Fruit fly (Drosophila melanogaster) whole organism, embryonic: ENCODE results near the gene Hn.

Experiments used
- CG11456 ChIP-seq: fragments of 200-800 bp; sonication (Bioruptor generic); IDR thresholded peaks from 3 replicates; pipeline ENCODE4 v1.3.6; 2022; ENCODE audit warnings: missing biosample characterization, missing genetic modification characterization
- CG13894 ChIP-seq: fragments of 200-800 bp; sonication (Bioruptor generic); optimal IDR thresholded peaks from 3 replicates; lab custom pipeline; 2018; ENCODE audit warnings: missing biosample characterization, mild to moderate bottlenecking, missing genetic modification characterization, moderate library complexity
- CG15011 ChIP-seq: fragments of 200-800 bp; sonication (Bioruptor generic); optimal IDR thresholded peaks from 3 replicates; lab custom pipeline; 2018; ENCODE audit warnings: missing biosample characterization, mild to moderate bottlenecking, missing genetic modification characterization
- CG1529 ChIP-seq: fragments of 200-800 bp; sonication (Bioruptor generic); optimal IDR thresholded peaks from 3 replicates; lab custom pipeline; 2018; ENCODE audit warnings: missing biosample characterization, missing genetic modification characterization
- CG17802 ChIP-seq: fragments of 200-800 bp; sonication (Bioruptor generic); optimal IDR thresholded peaks from 2 replicates; lab custom pipeline; 2018; ENCODE audit warnings: missing biosample characterization, mild to moderate bottlenecking, missing genetic modification characterization, moderate library complexity
- CG2129 ChIP-seq: fragments of 200-800 bp; sonication (Bioruptor generic); IDR thresholded peaks from 2 replicates; pipeline ENCODE4 v1.3.6; 2022; ENCODE audit warnings: missing biosample characterization, missing genetic modification characterization; ENCODE audit not compliant: partially characterized antibody
- CG32532 ChIP-seq: fragments of 200-800 bp; sonication (Bioruptor generic); IDR thresholded peaks from 2 replicates; pipeline ENCODE4 v1.3.6; 2022; ENCODE audit warnings: missing biosample characterization, missing genetic modification characterization
- CG34376 ChIP-seq: fragments of 200-800 bp; sonication (Bioruptor generic); optimal IDR thresholded peaks from 2 replicates; lab custom pipeline; 2018; ENCODE audit warnings: missing biosample characterization, mild to moderate bottlenecking, missing genetic modification characterization
- CG4328 ChIP-seq: fragments of 200-800 bp; sonication (Bioruptor generic); optimal IDR thresholded peaks from 3 replicates; lab custom pipeline; 2017; ENCODE audit warnings: missing biosample characterization, missing genetic modification reagents, missing genetic modification characterization
- CG4424 ChIP-seq: fragments of 200-800 bp; sonication (Bioruptor generic); optimal IDR thresholded peaks from 3 replicates; lab custom pipeline; 2016; ENCODE audit warnings: missing biosample characterization, missing genetic modification characterization
- CG6791 ChIP-seq: fragments of 200-800 bp; sonication (Bioruptor generic); IDR thresholded peaks from 3 replicates; pipeline ENCODE4 v1.3.6; 2022; ENCODE audit warnings: missing biosample characterization, missing genetic modification characterization; ENCODE audit not compliant: partially characterized antibody
- CG8089 ChIP-seq: fragments of 200-800 bp; sonication (Bioruptor generic); optimal IDR thresholded peaks from 3 replicates; lab custom pipeline; 2016; ENCODE audit warnings: missing biosample characterization, missing genetic modification characterization
- Deaf1 ChIP-seq: fragments of 200-800 bp; optimal IDR thresholded peaks from 3 replicates; lab custom pipeline; 2019; ENCODE audit warnings: missing biosample characterization, mild to moderate bottlenecking, missing genetic modification characterization, moderate library complexity
- Doc2 ChIP-seq: fragments of 200-800 bp; sonication (Bioruptor generic); IDR thresholded peaks from 2 replicates; pipeline ENCODE4 v1.3.6; 2022; ENCODE audit warnings: missing biosample characterization, missing genetic modification characterization
- Ets65A ChIP-seq: fragments of 200-800 bp; sonication (Bioruptor generic); peaks from one replicate; lab custom pipeline; 2016; ENCODE audit warnings: missing biosample characterization, missing genetic modification characterization
- Hr51 ChIP-seq, 2 experiments: fragments of 200-800 bp; sonication (Bioruptor generic); optimal IDR thresholded peaks; 2 replicates in 1 of 2; 3 replicates in 1 of 2; lab custom pipeline; 2016 to 2018; ENCODE audit warnings: missing biosample characterization in 2 of 2, missing genetic modification characterization in 2 of 2, mild to moderate bottlenecking in 1 of 2, moderate library complexity in 1 of 2
- Kr ChIP-seq: fragments of 200-800 bp; sonication (Bioruptor generic); optimal IDR thresholded peaks from 2 replicates; lab custom pipeline; 2017; ENCODE audit warnings: missing biosample characterization, mild to moderate bottlenecking, missing genetic modification characterization
- MBD-R2 ChIP-seq: fragments of 200-800 bp; sonication (Bioruptor generic); IDR thresholded peaks from 2 replicates; pipeline ENCODE4 v1.3.6; 2022; ENCODE audit warnings: missing biosample characterization, missing genetic modification characterization
- Mad ChIP-seq: fragments of 200-800 bp; sonication (Bioruptor generic); optimal IDR thresholded peaks from 2 replicates; lab custom pipeline; 2016; ENCODE audit warnings: missing biosample characterization, missing genetic modification characterization
- br ChIP-seq: fragments of >200 bp; optimal IDR thresholded peaks from 2 replicates; lab custom pipeline; 2017
- caup ChIP-seq: fragments of 200-800 bp; sonication (Bioruptor generic); optimal IDR thresholded peaks from 3 replicates; lab custom pipeline; 2017; ENCODE audit warnings: missing biosample characterization, mild to moderate bottlenecking, missing genetic modification characterization, moderate library complexity; ENCODE audit not compliant: severe bottlenecking
- chif ChIP-seq, 2 experiments: fragments of 200-800 bp; sonication (Bioruptor generic); optimal IDR thresholded peaks; 3 replicates each; lab custom pipeline; 2016; ENCODE audit warnings: missing biosample characterization in 2 of 2, missing genetic modification characterization in 2 of 2
- chinmo ChIP-seq: fragments of 200-800 bp; sonication (Bioruptor generic); IDR thresholded peaks from 4 replicates; pipeline ENCODE4 v1.3.6; 2022; ENCODE audit warnings: missing biosample characterization, missing genetic modification characterization; ENCODE audit not compliant: partially characterized antibody
- ewg ChIP-seq: fragments of 200-800 bp; sonication (Bioruptor generic); optimal IDR thresholded peaks from 3 replicates; lab custom pipeline; 2017; ENCODE audit warnings: mild to moderate bottlenecking, missing biosample characterization, missing genetic modification reagents, missing genetic modification characterization
- gcm2 ChIP-seq: fragments of 200-800 bp; sonication (Bioruptor generic); optimal IDR thresholded peaks from 2 replicates; lab custom pipeline; 2016; ENCODE audit warnings: missing biosample characterization, missing genetic modification characterization
- gsb-n ChIP-seq: fragments of 200-800 bp; sonication (Bioruptor generic); optimal IDR thresholded peaks from 3 replicates; lab custom pipeline; 2018; ENCODE audit warnings: missing biosample characterization, mild to moderate bottlenecking, missing genetic modification characterization
- insv ChIP-seq, 2 experiments: fragments of 200-800 bp; sonication (Bioruptor generic); optimal IDR thresholded peaks; 3 replicates each; lab custom pipeline; 2016 to 2018; ENCODE audit warnings: missing biosample characterization in 2 of 2, missing genetic modification characterization in 2 of 2
- jing ChIP-seq: fragments of 200-800 bp; sonication (Bioruptor generic); optimal IDR thresholded peaks from 2 replicates; lab custom pipeline; 2018; ENCODE audit warnings: missing biosample characterization, mild to moderate bottlenecking, missing genetic modification characterization
- kah ChIP-seq: fragments of 200-800 bp; sonication (Bioruptor generic); optimal IDR thresholded peaks from 2 replicates; lab custom pipeline; 2018; ENCODE audit warnings: missing biosample characterization, mild to moderate bottlenecking, missing genetic modification characterization
- kni ChIP-seq: fragments of 200-800 bp; sonication (Bioruptor generic); optimal IDR thresholded peaks from 3 replicates; lab custom pipeline; 2017; ENCODE audit warnings: mild to moderate bottlenecking, missing biosample characterization, missing genetic modification reagents, missing genetic modification characterization
- knrl ChIP-seq: fragments of 200-800 bp; sonication (Bioruptor generic); IDR thresholded peaks from 3 replicates; pipeline ENCODE4 v1.3.6; 2022; ENCODE audit warnings: missing biosample characterization, missing genetic modification characterization; ENCODE audit not compliant: partially characterized antibody
- nerfin-1 ChIP-seq: fragments of 200-800 bp; sonication (Bioruptor generic); optimal IDR thresholded peaks from 3 replicates; lab custom pipeline; 2019; ENCODE audit warnings: missing biosample characterization, mild to moderate bottlenecking, missing genetic modification characterization, moderate library complexity
- oc ChIP-seq: fragments of 200-800 bp; sonication (Bioruptor generic); optimal IDR thresholded peaks from 2 replicates; lab custom pipeline; 2018; ENCODE audit warnings: missing biosample characterization, mild to moderate bottlenecking, missing genetic modification characterization, moderate library complexity
- pfk ChIP-seq: fragments of 200-800 bp; sonication (Bioruptor generic); optimal IDR thresholded peaks from 2 replicates; lab custom pipeline; 2018; ENCODE audit warnings: missing biosample characterization, mild to moderate bottlenecking, missing genetic modification characterization, moderate library complexity
- pnt ChIP-seq: fragments of 200-800 bp; sonication (Bioruptor generic); optimal IDR thresholded peaks from 3 replicates; lab custom pipeline; 2016; ENCODE audit warnings: missing biosample characterization, missing genetic modification characterization
- pros ChIP-seq: fragments of 200-800 bp; sonication (Bioruptor generic); optimal IDR thresholded peaks from 3 replicates; lab custom pipeline; 2019; ENCODE audit warnings: missing biosample characterization, mild to moderate bottlenecking, missing genetic modification characterization, moderate library complexity
- pzg ChIP-seq: fragments of 200-800 bp; sonication (Bioruptor generic); optimal IDR thresholded peaks from 3 replicates; lab custom pipeline; 2018; ENCODE audit warnings: missing biosample characterization, mild to moderate bottlenecking, missing genetic modification characterization, moderate library complexity
- sc ChIP-seq, 3 experiments: fragments of >200 bp in 2 of 3; fragments of 200-800 bp in 1 of 3; sonication (Bioruptor generic) in 1 of 3; optimal IDR thresholded peaks; 2 replicates in 2 of 3; 3 replicates in 1 of 3; lab custom pipeline; 2017; ENCODE audit warnings: mild to moderate bottlenecking in 1 of 3, missing biosample characterization in 1 of 3, missing genetic modification characterization in 1 of 3, missing genetic modification reagents in 1 of 3
- scrt ChIP-seq: fragments of 200-800 bp; sonication (Bioruptor generic); optimal IDR thresholded peaks from 2 replicates; lab custom pipeline; 2018; ENCODE audit warnings: missing biosample characterization, mild to moderate bottlenecking, missing genetic modification characterization, moderate library complexity
- sd ChIP-seq: fragments of 200-800 bp; sonication (Bioruptor generic); optimal IDR thresholded peaks from 3 replicates; lab custom pipeline; 2018; ENCODE audit warnings: missing biosample characterization, mild to moderate bottlenecking, missing genetic modification characterization, moderate library complexity
- seq ChIP-seq: fragments of 200-800 bp; sonication (Bioruptor generic); IDR thresholded peaks from 2 replicates; pipeline ENCODE4 v1.3.6; 2022; ENCODE audit warnings: missing biosample characterization, missing genetic modification characterization
- slbo ChIP-seq: fragments of 200-800 bp; sonication (Bioruptor generic); IDR thresholded peaks from 2 replicates; pipeline ENCODE4 v1.3.6; 2022; ENCODE audit warnings: missing biosample characterization, missing genetic modification characterization
- tgo ChIP-seq: fragments of 200-800 bp; sonication (Bioruptor generic); IDR thresholded peaks from 3 replicates; pipeline ENCODE4 v1.3.6; 2022; ENCODE audit warnings: missing biosample characterization, missing genetic modification characterization
- tll ChIP-seq, 2 experiments: fragments of 200-800 bp in 1 of 2; fragments of >200 bp in 1 of 2; sonication (Bioruptor generic) in 1 of 2; optimal IDR thresholded peaks; 2 replicates each; lab custom pipeline; 2017 to 2019; ENCODE audit warnings: missing biosample characterization in 2 of 2, missing genetic modification characterization in 2 of 2, mild to moderate bottlenecking in 1 of 2, moderate library complexity in 1 of 2

The Hn gene

dm6 chr3L:7713378-7713777 lies 46.9 kb upstream of the Hn start (continued):
- TF ChIP-seq Doc2 (GFP tag; lab: Robert Waterston, UW): no peak
- TF ChIP-seq MBD-R2: 0 out of 2 replicates have a peak, but pooled peaks have one; percentile 9
- 0 out of 4 replicates have a peak, but pooled peaks have one; percentile 33 for TF ChIP-seq chinmo (GFP tag; lab: Robert Waterston, UW)
- TF ChIP-seq CG34376: peak; percentile 5
- TF ChIP-seq CG32532 (GFP tag; lab: Robert Waterston, UW): 0 out of 2 replicates have a peak, but pooled peaks have one; percentile 7
- TF ChIP-seq CG17802: peak; percentile 64
- no peak for TF ChIP-seq br (lab: Kevin White, UChicago)

dm6 chr3L:7714301-7714946 lies 45.8 kb upstream of the Hn start:
- TF ChIP-seq gsb-n (tag; lab: Kevin White, UChicago): peak; percentile 86
- peak; percentile 67 for TF ChIP-seq Kr (GFP tag; lab: Kevin White, UChicago)
- peak; percentile 99 for TF ChIP-seq pros (GFP tag; lab: Kevin White, UChicago)
- TF ChIP-seq knrl: no peak
- no peak for TF ChIP-seq CG1529 (GFP tag; lab: Kevin White, UChicago)
- TF ChIP-seq tll (GFP tag; optimal IDR thresholded peaks at IDR 0.05; lab: Kevin White, UChicago): peak in 1 of 2 experiments; percentile 92
- TF ChIP-seq scrt: peak; percentile 88
- peak; percentile 32 for TF ChIP-seq kni (GFP tag; lab: Kevin White, UChicago)
- TF ChIP-seq CG6791 (GFP tag; lab: Robert Waterston, UW): 0 out of 3 replicates have a peak, but pooled peaks have one; percentile 35
- TF ChIP-seq CG2129 (GFP tag; lab: Robert Waterston, UW): no peak
- TF ChIP-seq chinmo (GFP tag; lab: Robert Waterston, UW): 0 out of 4 replicates have a peak, but pooled peaks have one; percentile 59
- TF ChIP-seq Deaf1 (tag; lab: Kevin White, UChicago): peak; percentile 14
- TF ChIP-seq CG4424 (GFP tag; lab: Kevin White, UChicago): no peak
- TF ChIP-seq chif (GFP tag; optimal IDR thresholded peaks at IDR 0.05; lab: Kevin White, UChicago): no peak
- TF ChIP-seq pzg (GFP tag; lab: Kevin White, UChicago): no peak
- peak in 1 of 2 experiments; percentile 39 for TF ChIP-seq Hr51 (GFP tag; optimal IDR thresholded peaks at IDR 0.05; lab: Kevin White, UChicago)
- peak in 1 of 2 experiments; percentile 63 for TF ChIP-seq insv (GFP tag; optimal IDR thresholded peaks at IDR 0.05; lab: Kevin White, UChicago)
- TF ChIP-seq CG4328: no peak
- TF ChIP-seq slbo (GFP tag; lab: Robert Waterston, UW): no peak
- peak; percentile 56; the same call in 1 of the 2 replicates for TF ChIP-seq seq (GFP tag; lab: Robert Waterston, UW)
- TF ChIP-seq sd: peak; percentile 24
- peak; percentile 88 for TF ChIP-seq nerfin-1 (tag; lab: Kevin White, UChicago)
- no peak for TF ChIP-seq gcm2 (GFP tag; lab: Kevin White, UChicago)
- TF ChIP-seq Ets65A (GFP tag; lab: Kevin White, UChicago): peak; percentile 60
- peak; percentile 45 for TF ChIP-seq oc (tag; lab: Kevin White, UChicago)
- TF ChIP-seq kah (GFP tag; lab: Kevin White, UChicago): peak; percentile 25
- peak; percentile 65 for TF ChIP-seq ewg (GFP tag; lab: Kevin White, UChicago)

dm6 chr3L:7717863-7718560 lies 42.2 kb upstream of the Hn start, which contains the start of gene Ank2:
Gene Ank2 (minus strand): TSS chr3L:7718395.
- no peak for TF ChIP-seq Mad (GFP tag; lab: Kevin White, UChicago)
- TF ChIP-seq tgo: no peak
- no peak for TF ChIP-seq CG8089 (GFP tag; lab: Kevin White, UChicago)
- no peak for TF ChIP-seq pnt (GFP tag; lab: Kevin White, UChicago)
- TF ChIP-seq gsb-n (tag; lab: Kevin White, UChicago): no peak
- no peak for TF ChIP-seq CG15011 (GFP tag; lab: Kevin White, UChicago)
- TF ChIP-seq CG13894 (tag; lab: Kevin White, UChicago): peak; percentile 91
- TF ChIP-seq CG11456 (GFP tag; lab: Robert Waterston, UW): peak; percentile 47; the same call in 1 of the 3 replicates
- TF ChIP-seq Deaf1 (tag; lab: Kevin White, UChicago): peak; percentile 97
- no peak for TF ChIP-seq pfk
- TF ChIP-seq jing (GFP tag; lab: Kevin White, UChicago): no peak
- no peak for TF ChIP-seq caup (GFP tag; lab: Kevin White, UChicago)
- no peak for TF ChIP-seq sc (optimal IDR thresholded peaks at IDR 0.05; lab: Kevin White, UChicago)
- TF ChIP-seq sc (GFP tag; optimal IDR thresholded peaks at IDR 0.05; lab: Kevin White, UChicago): no peak
